Worm (Caenorhabditis elegans) whole organism, young adult: ENCODE results near the gene srg-50.

Experiments
- B0019.2 ChIP-seq: fragments of 200-800 bp; sonication (Bioruptor generic); conservative IDR thresholded peaks from 2 replicates; pipeline ENCODE4 v1.3.6; 2022; ENCODE audit warnings: missing genetic modification reagents, missing genetic modification characterization, missing compliant biosample characterization
- F52B5.7 ChIP-seq: sonication (generic microtip); optimal IDR thresholded peaks from 2 replicates; lab custom pipeline; 2016; ENCODE audit warnings: mild to moderate bottlenecking, missing genetic modification characterization, missing compliant biosample characterization
- ama-1 ChIP-seq, 3 experiments: fragments of 150-350 bp in 1 of 3; sonication (generic microtip) in 2 of 3; optimal IDR thresholded peaks; 2 replicates each; lab custom pipeline; 2014 to 2018; ENCODE audit warnings: missing biosample characterization in 2 of 3, missing genetic modification characterization in 2 of 3, missing genetic modification reagents in 2 of 3
- ets-4 ChIP-seq: fragments of 200-800 bp; sonication (Bioruptor generic); optimal IDR thresholded peaks from 2 replicates; lab custom pipeline; 2018; ENCODE audit warnings: mild to moderate bottlenecking, missing genetic modification characterization, missing compliant biosample characterization
- fkh-3 ChIP-seq: sonication (generic microtip); optimal IDR thresholded peaks from 2 replicates; lab custom pipeline; 2016; ENCODE audit warnings: mild to moderate bottlenecking, missing genetic modification characterization, missing compliant biosample characterization
- lag-1 ChIP-seq: fragments of 200-800 bp; sonication (Bioruptor generic); IDR thresholded peaks from 2 replicates; pipeline ENCODE4 v1.3.6; 2022; ENCODE audit warnings: missing genetic modification reagents, missing genetic modification characterization, missing compliant biosample characterization
- lin-35 ChIP-seq, 3 experiments: fragments of 150-350 bp in 2 of 3; sonication (generic microtip) in 1 of 3; optimal IDR thresholded peaks; 2 replicates each; lab custom pipeline; 2014 to 2018; ENCODE audit warnings: missing biosample characterization in 3 of 3, missing genetic modification characterization in 3 of 3, missing genetic modification reagents in 3 of 3
- lin-54 ChIP-seq: fragments of 200-800 bp; sonication (Bioruptor generic); optimal IDR thresholded peaks from 2 replicates; lab custom pipeline; 2018; ENCODE audit warnings: mild to moderate bottlenecking, missing genetic modification characterization, missing compliant biosample characterization
- pha-4 ChIP-seq: fragments of 150-350 bp; sonication (generic microtip); optimal IDR thresholded peaks from 2 replicates; lab custom pipeline; 2014; ENCODE audit warnings: missing biosample characterization, missing genetic modification reagents, missing genetic modification characterization
- rcor-1 ChIP-seq: fragments of 200-800 bp; sonication (Bioruptor generic); IDR thresholded peaks from 2 replicates; pipeline ENCODE4 v1.3.6; 2022; ENCODE audit warnings: missing genetic modification reagents, missing genetic modification characterization, missing compliant biosample characterization
- snpc-4 ChIP-seq, 5 experiments: fragments of 150-350 bp in 1 of 5; sonication (generic microtip) in 4 of 5; optimal IDR thresholded peaks; 2 replicates each; lab custom pipeline; 2014 to 2018; ENCODE audit warnings: missing genetic modification characterization in 5 of 5, missing biosample characterization in 3 of 5, antibody characterized with exemption in 2 of 5, mild to moderate bottlenecking in 2 of 5, missing compliant biosample characterization in 2 of 5, missing genotype in 2 of 5, moderate library complexity in 2 of 5, missing genetic modification reagents in 1 of 5
- ztf-22 ChIP-seq: fragments of 200-800 bp; sonication (Bioruptor generic); optimal IDR thresholded peaks from 2 replicates; lab custom pipeline; 2018; ENCODE audit warnings: mild to moderate bottlenecking, missing genetic modification characterization, moderate library complexity, missing compliant biosample characterization

DNA sequence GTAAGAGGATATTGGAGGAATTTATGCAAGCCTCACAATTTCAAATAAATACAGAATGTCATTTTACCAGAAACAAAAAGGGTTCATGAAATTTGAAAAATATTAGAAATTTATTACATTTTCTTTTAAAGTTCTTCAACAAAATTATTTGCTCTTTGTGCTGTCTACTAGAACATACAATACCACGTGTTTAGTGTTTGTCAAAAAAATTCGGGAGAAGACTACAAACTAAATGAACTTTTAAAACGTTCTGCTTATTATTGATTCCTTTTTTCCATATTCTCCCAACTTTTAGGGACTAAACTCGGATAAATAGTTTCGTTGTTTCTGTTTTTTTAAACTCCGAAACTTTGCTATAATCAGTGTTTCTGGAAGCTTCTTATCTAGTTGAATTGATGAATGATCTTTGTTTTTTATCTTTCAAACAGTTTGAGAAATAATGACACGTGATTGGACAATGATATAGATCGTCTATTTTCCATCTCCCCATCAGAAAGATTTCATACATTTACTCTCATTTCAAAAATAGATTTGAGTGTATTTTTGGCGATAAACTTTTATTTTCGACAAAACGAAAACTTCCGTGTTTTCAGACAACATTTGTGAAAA lies 26.2 kb downstream of the srg-50 start:
- TF ChIP-seq lin-54 (GFP tag; lab: Kevin White, UChicago) (no peak), B0019.2 (GFP tag; lab: Robert Waterston, UW) (no peak), ets-4 (GFP tag; lab: Kevin White, UChicago) (no peak), fkh-3 (no peak), pha-4 (tag; lab: Kevin White, UChicago) (peak; percentile 67), rcor-1 (no peak), ztf-22 (GFP tag; lab: Kevin White, UChicago) (no peak), lag-1 (GFP tag; lab: Robert Waterston, UW) (no peak), F52B5.7 (no peak), ama-1 (optimal IDR thresholded peaks at IDR 0.05; lab: Kevin White, UChicago) (peak; percentile 43), ama-1 (GFP tag; optimal IDR thresholded peaks at IDR 0.05; lab: Kevin White, UChicago) (no peak), lin-35 (GFP tag; optimal IDR thresholded peaks at IDR 0.05; lab: Kevin White, UChicago) (no peak), snpc-4 (GFP tag; optimal IDR thresholded peaks at IDR 0.05; lab: Kevin White, UChicago) (no peak), snpc-4 (tag; optimal IDR thresholded peaks at IDR 0.05; lab: Kevin White, UChicago) (no peak)
